Fruit fly (Drosophila melanogaster) whole organism, pupa: ENCODE data around the gene Zip102B.
"Not testable (repeated sequence)": the region's sequence is repeated elsewhere in the genome, so short reads cannot be mapped to it uniquely, and the experiment has no call there.

ENCODE experiments used
- CG10348 ChIP-seq: fragments of 200-800 bp; sonication (Bioruptor generic); IDR thresholded peaks from 2 replicates; pipeline ENCODE4 v1.3.6; 2022; ENCODE audit warnings: missing biosample characterization, missing genetic modification characterization
- CG12605 ChIP-seq: fragments of 200-800 bp; sonication (Bioruptor generic); IDR thresholded peaks from 2 replicates; pipeline ENCODE4 v1.3.6; 2022; ENCODE audit warnings: missing biosample characterization, missing genetic modification characterization
- CG14655 ChIP-seq: fragments of 200-800 bp; sonication (Bioruptor generic); optimal IDR thresholded peaks from 3 replicates; lab custom pipeline; 2017; ENCODE audit warnings: mild to moderate bottlenecking, missing biosample characterization, missing genetic modification reagents, missing genetic modification characterization
- CG15710 ChIP-seq: fragments of 200-800 bp; sonication (Bioruptor generic); optimal IDR thresholded peaks from 2 replicates; lab custom pipeline; 2018; ENCODE audit warnings: missing biosample characterization, mild to moderate bottlenecking, missing genetic modification characterization, moderate library complexity
- CG17806 ChIP-seq: fragments of 200-800 bp; sonication (Bioruptor generic); optimal IDR thresholded peaks from 2 replicates; lab custom pipeline; 2018; ENCODE audit warnings: missing biosample characterization, mild to moderate bottlenecking, missing genetic modification characterization, moderate library complexity
- CG32121 ChIP-seq: fragments of 200-800 bp; sonication (Bioruptor generic); IDR thresholded peaks from 2 replicates; pipeline ENCODE4 v1.3.6; 2022; ENCODE audit warnings: missing biosample characterization, missing genetic modification characterization
- CG34367 ChIP-seq: fragments of 200-800 bp; sonication (Bioruptor generic); optimal IDR thresholded peaks from 2 replicates; lab custom pipeline; 2018; ENCODE audit warnings: missing biosample characterization, mild to moderate bottlenecking, missing genetic modification characterization
- CG4496 ChIP-seq: fragments of 200-800 bp; sonication (Bioruptor generic); IDR thresholded peaks from 3 replicates; pipeline ENCODE4 v1.3.6; 2022; ENCODE audit warnings: missing biosample characterization, missing genetic modification characterization
- CG8159 ChIP-seq: fragments of 200-800 bp; sonication (Bioruptor generic); optimal IDR thresholded peaks from 3 replicates; lab custom pipeline; 2018; ENCODE audit warnings: missing biosample characterization, mild to moderate bottlenecking, missing genetic modification characterization, moderate library complexity
- CG8301 ChIP-seq: fragments of 200-800 bp; sonication (Bioruptor generic); optimal IDR thresholded peaks from 2 replicates; lab custom pipeline; 2018; ENCODE audit warnings: missing biosample characterization, mild to moderate bottlenecking, missing genetic modification characterization
- CG9948 ChIP-seq: fragments of 200-800 bp; sonication (Bioruptor generic); optimal IDR thresholded peaks from 2 replicates; lab custom pipeline; 2018; ENCODE audit warnings: missing biosample characterization, mild to moderate bottlenecking, missing genetic modification characterization, moderate library complexity
- D1 ChIP-seq: fragments of 200-800 bp; sonication (Bioruptor generic); optimal IDR thresholded peaks from 2 replicates; lab custom pipeline; 2018; ENCODE audit warnings: missing biosample characterization, mild to moderate bottlenecking, missing genetic modification characterization, moderate library complexity
- EcR ChIP-seq: fragments of 200-800 bp; sonication (Bioruptor generic); optimal IDR thresholded peaks from 3 replicates; lab custom pipeline; 2019; ENCODE audit warnings: missing biosample characterization, missing genetic modification characterization, mild to moderate bottlenecking, moderate library complexity, missing genetic modification reagents
- Ets98B ChIP-seq: fragments of 200-800 bp; sonication (Bioruptor generic); IDR thresholded peaks from 2 replicates; pipeline ENCODE4 v1.3.6; 2022; ENCODE audit warnings: missing biosample characterization, missing genetic modification characterization
- Pif1A ChIP-seq: fragments of 200-800 bp; sonication (Bioruptor generic); optimal IDR thresholded peaks from 3 replicates; lab custom pipeline; 2016; ENCODE audit warnings: missing biosample characterization, missing genetic modification characterization
- Pif1B ChIP-seq: fragments of 200-800 bp; sonication (Bioruptor generic); optimal IDR thresholded peaks from 3 replicates; lab custom pipeline; 2016; ENCODE audit warnings: missing biosample characterization, missing genetic modification characterization
- Snoo ChIP-seq: fragments of 200-800 bp; sonication (Bioruptor generic); optimal IDR thresholded peaks from 3 replicates; lab custom pipeline; 2017; ENCODE audit warnings: missing biosample characterization, mild to moderate bottlenecking, missing genetic modification characterization, inconsistent platforms
- fd96Ca ChIP-seq: fragments of 200-800 bp; sonication (Bioruptor generic); IDR thresholded peaks from 3 replicates; pipeline ENCODE4 v1.3.6; 2022; ENCODE audit warnings: missing biosample characterization, missing genetic modification characterization
- gl ChIP-seq: fragments of 200-800 bp; sonication (Bioruptor generic); optimal IDR thresholded peaks from 2 replicates; lab custom pipeline; 2018; ENCODE audit warnings: missing biosample characterization, mild to moderate bottlenecking, missing genetic modification characterization
- rn ChIP-seq: fragments of 200-800 bp; sonication (Bioruptor generic); IDR thresholded peaks from 2 replicates; pipeline ENCODE4 v1.3.6; 2022; ENCODE audit warnings: missing biosample characterization, missing genetic modification characterization

Zip102B gene

dm6 chr4:318795-319194, 4.9 kb upstream of the Zip102B start:
- no peak for TF ChIP-seq CG8301 (tag; lab: Kevin White, UChicago)
- TF ChIP-seq Pif1A (GFP tag; lab: Kevin White, UChicago): no peak
- no peak for TF ChIP-seq CG32121 (GFP tag; lab: Robert Waterston, UW)
- TF ChIP-seq CG15710 (tag; lab: Kevin White, UChicago): no peak
- TF ChIP-seq Snoo (tag; lab: Kevin White, UChicago): no peak
- TF ChIP-seq CG17806 (tag; lab: Kevin White, UChicago): no peak
- no peak for TF ChIP-seq CG12605 (GFP tag; lab: Robert Waterston, UW)
- TF ChIP-seq CG10348 (GFP tag; lab: Robert Waterston, UW): no peak
- no peak for TF ChIP-seq Pif1B (GFP tag; lab: Kevin White, UChicago)
- no peak for TF ChIP-seq CG14655
- TF ChIP-seq gl (tag; lab: Kevin White, UChicago): no peak
- no peak for TF ChIP-seq Ets98B (GFP tag; lab: Robert Waterston, UW)
- no peak for TF ChIP-seq EcR (GFP tag; lab: Kevin White, UChicago)
- TF ChIP-seq CG34367 (tag; lab: Kevin White, UChicago): no peak
- TF ChIP-seq CG4496 (GFP tag; lab: Robert Waterston, UW): no peak

dm6 chr4:315322-315721, 1.4 kb upstream of the Zip102B start:
- TF ChIP-seq Pif1B (GFP tag; lab: Kevin White, UChicago) (no peak), Snoo (tag; lab: Kevin White, UChicago) (no peak), fd96Ca (no peak), CG32121 (GFP tag; lab: Robert Waterston, UW) (no peak), D1 (tag; lab: Kevin White, UChicago) (no peak)

dm6 chr4:314672-315266, 882 bp upstream of the Zip102B start, which contains the start of gene Rnf11:
Gene Rnf11 (plus strand): TSS chr4:314923.
- TF ChIP-seq Pif1B (GFP tag; lab: Kevin White, UChicago): no peak
- no peak for TF ChIP-seq CG8159
- peak; percentile 27 for TF ChIP-seq CG15710 (tag; lab: Kevin White, UChicago)
- TF ChIP-seq CG9948 (tag; lab: Kevin White, UChicago): peak; percentile 20
- TF ChIP-seq CG12605 (GFP tag; lab: Robert Waterston, UW): no peak

dm6 chr4:310670-311069, 3.2 kb downstream of the Zip102B start:
- TF ChIP-seq Pif1A (GFP tag; lab: Kevin White, UChicago) (no peak), CG15710 (tag; lab: Kevin White, UChicago) (no peak), CG12605 (GFP tag; lab: Robert Waterston, UW) (no peak), rn (no peak), CG4496 (GFP tag; lab: Robert Waterston, UW) (no peak)

dm6 chr4:307931-308330, 6.0 kb downstream of the Zip102B start, which contains the start of gene Rad23:
Gene Rad23 (plus strand): TSS chr4:308093.
- TF ChIP-seq D1 (tag; lab: Kevin White, UChicago): peak; percentile 77
- TF ChIP-seq CG15710 (tag; lab: Kevin White, UChicago): no peak

- TF ChIP-seq gl (tag; lab: Kevin White, UChicago); CG10348 (GFP tag; lab: Robert Waterston, UW); CG15710 (tag; lab: Kevin White, UChicago): not testable (repeated sequence)
Observed at dm6 chr4:306431-307342, 7.2 kb downstream of the Zip102B start, which contains the start of gene Syt7. Gene Syt7 (minus strand): TSS chr4:306481.

- no peak for TF ChIP-seq CG32121 (GFP tag; lab: Robert Waterston, UW)
Observed at dm6 chr4:305697-306096, 8.2 kb downstream of the Zip102B start.

dm6 chr4:292403-292802, 21.5 kb downstream of the Zip102B start:
- TF ChIP-seq Snoo (tag; lab: Kevin White, UChicago) (no peak), CG10348 (GFP tag; lab: Robert Waterston, UW) (no peak), CG34367 (tag; lab: Kevin White, UChicago) (no peak), CG14655 (no peak), fd96Ca (no peak), Pif1A (GFP tag; lab: Kevin White, UChicago) (no peak), Ets98B (GFP tag; lab: Robert Waterston, UW) (no peak)
